Fruit fly (Drosophila melanogaster) whole organism, embryonic: ENCODE results near the gene mRpL16.
A peak's percentile ranks its signal among the peaks of the same experiment; 100 is the strongest.

ENCODE experiments used
- CG10462 ChIP-seq: fragments of 200-800 bp; sonication (Bioruptor generic); optimal IDR thresholded peaks from 2 replicates; lab custom pipeline; 2016; ENCODE audit warnings: missing biosample characterization, missing genetic modification characterization
- CG10979 ChIP-seq: fragments of 200-800 bp; sonication (Bioruptor generic); optimal IDR thresholded peaks from 2 replicates; lab custom pipeline; 2018; ENCODE audit warnings: missing biosample characterization, mild to moderate bottlenecking, missing genetic modification characterization, moderate library complexity
- CG11085 ChIP-seq: fragments of 200-800 bp; sonication (Bioruptor generic); IDR thresholded peaks from 2 replicates; pipeline ENCODE4 v1.3.6; 2022; ENCODE audit warnings: missing biosample characterization, missing genetic modification characterization
- CG11093 ChIP-seq: fragments of 200-800 bp; sonication (Bioruptor generic); IDR thresholded peaks from 3 replicates; pipeline ENCODE4 v1.3.6; 2022; ENCODE audit warnings: missing biosample characterization, missing genetic modification characterization
- CG11456 ChIP-seq: fragments of 200-800 bp; sonication (Bioruptor generic); IDR thresholded peaks from 3 replicates; pipeline ENCODE4 v1.3.6; 2022; ENCODE audit warnings: missing biosample characterization, missing genetic modification characterization
- CG13123 ChIP-seq: fragments of 200-800 bp; sonication (Bioruptor generic); optimal IDR thresholded peaks from 2 replicates; lab custom pipeline; 2016; ENCODE audit warnings: missing biosample characterization, missing genetic modification characterization
- CG14710 ChIP-seq: fragments of 200-800 bp; sonication (Bioruptor generic); optimal IDR thresholded peaks from 3 replicates; lab custom pipeline; 2019; ENCODE audit warnings: missing biosample characterization, mild to moderate bottlenecking, missing genetic modification characterization, moderate library complexity
- CG1529 ChIP-seq: fragments of 200-800 bp; sonication (Bioruptor generic); optimal IDR thresholded peaks from 3 replicates; lab custom pipeline; 2018; ENCODE audit warnings: missing biosample characterization, missing genetic modification characterization
- CG15479 ChIP-seq: fragments of 200-800 bp; sonication (Bioruptor generic); optimal IDR thresholded peaks from 3 replicates; lab custom pipeline; 2019; ENCODE audit warnings: missing biosample characterization, mild to moderate bottlenecking, missing genetic modification characterization, moderate library complexity
- CG1603 ChIP-seq: fragments of 200-800 bp; sonication (Bioruptor generic); optimal IDR thresholded peaks from 2 replicates; lab custom pipeline; 2019; ENCODE audit warnings: missing biosample characterization, mild to moderate bottlenecking, missing genetic modification characterization, moderate library complexity
- CG17361 ChIP-seq: fragments of 200-800 bp; sonication (Bioruptor generic); IDR thresholded peaks from 3 replicates; pipeline ENCODE4 v1.3.6; 2022; ENCODE audit warnings: missing biosample characterization, missing genetic modification characterization
- CG17802 ChIP-seq: fragments of 200-800 bp; sonication (Bioruptor generic); optimal IDR thresholded peaks from 2 replicates; lab custom pipeline; 2018; ENCODE audit warnings: missing biosample characterization, mild to moderate bottlenecking, missing genetic modification characterization, moderate library complexity
- CG2199 ChIP-seq: fragments of 200-800 bp; sonication (Bioruptor generic); IDR thresholded peaks from 3 replicates; pipeline ENCODE4 v1.3.6; 2022; ENCODE audit warnings: missing biosample characterization, missing genetic modification characterization
- CG3726 ChIP-seq: fragments of 200-800 bp; sonication (Bioruptor generic); IDR thresholded peaks from 3 replicates; pipeline ENCODE4, ENCODE4 v1.3.6; 2022; ENCODE audit warnings: missing biosample characterization, missing genetic modification characterization
- CG3847 ChIP-seq: fragments of 200-800 bp; sonication (Bioruptor generic); IDR thresholded peaks from 2 replicates; pipeline ENCODE4 v1.3.6; 2022; ENCODE audit warnings: missing biosample characterization, missing genetic modification characterization
- CG4404 ChIP-seq: fragments of 200-800 bp; sonication (Bioruptor generic); IDR thresholded peaks from 2 replicates; pipeline ENCODE4 v1.3.6; 2022; ENCODE audit warnings: missing biosample characterization, missing genetic modification characterization
- CG4617 ChIP-seq: fragments of 200-800 bp; sonication (Bioruptor generic); optimal IDR thresholded peaks from 3 replicates; lab custom pipeline; 2016; ENCODE audit warnings: missing biosample characterization, missing genetic modification characterization, borderline replicate concordance
- CG5245 ChIP-seq: fragments of 200-800 bp; sonication (Bioruptor generic); optimal IDR thresholded peaks from 3 replicates; lab custom pipeline; 2016; ENCODE audit warnings: missing biosample characterization, missing genetic modification characterization
- CG9215 ChIP-seq: fragments of 200-800 bp; sonication (Bioruptor generic); IDR thresholded peaks from 2 replicates; pipeline ENCODE4 v1.3.6; 2022; ENCODE audit warnings: missing biosample characterization, missing genetic modification characterization
- D ChIP-seq, 2 experiments: fragments of 200-800 bp in 1 of 2; fragments of >200 bp in 1 of 2; sonication (Bioruptor generic) in 1 of 2; optimal IDR thresholded peaks; 2 replicates in 1 of 2; 3 replicates in 1 of 2; lab custom pipeline; 2017; ENCODE audit warnings: mild to moderate bottlenecking in 1 of 2, missing biosample characterization in 1 of 2, missing genetic modification characterization in 1 of 2, missing genetic modification reagents in 1 of 2
- D19A ChIP-seq: fragments of 200-800 bp; optimal IDR thresholded peaks from 3 replicates; lab custom pipeline; 2019; ENCODE audit warnings: missing biosample characterization, mild to moderate bottlenecking, missing genetic modification characterization, moderate library complexity
- Doc3 ChIP-seq: fragments of 200-800 bp; sonication (Bioruptor generic); IDR thresholded peaks from 3 replicates; pipeline ENCODE4 v1.3.6; 2022; ENCODE audit warnings: missing biosample characterization, missing genetic modification characterization; ENCODE audit not compliant: partially characterized antibody
- Dp ChIP-seq: fragments of 200-800 bp; sonication (Bioruptor generic); optimal IDR thresholded peaks from 2 replicates; lab custom pipeline; 2018; ENCODE audit warnings: missing biosample characterization, mild to moderate bottlenecking, missing genetic modification characterization, moderate library complexity
- Ets97D ChIP-seq: fragments of 200-800 bp; sonication (Bioruptor generic); optimal IDR thresholded peaks from 3 replicates; lab custom pipeline; 2016; ENCODE audit warnings: missing biosample characterization, missing genetic modification characterization
- Jarid2 ChIP-seq: fragments of 200-800 bp; sonication (Bioruptor generic); optimal IDR thresholded peaks from 3 replicates; lab custom pipeline; 2017; ENCODE audit warnings: mild to moderate bottlenecking, missing biosample characterization, missing genetic modification reagents, missing genetic modification characterization
- Taf1 ChIP-seq: fragments of 200-800 bp; sonication (Bioruptor generic); IDR thresholded peaks from 2 replicates; pipeline ENCODE4 v1.3.6; 2022; ENCODE audit warnings: missing biosample characterization, missing genetic modification characterization
- Trl ChIP-seq, 3 experiments: fragments of >200 bp in 2 of 3; fragments of 200-800 bp in 1 of 3; sonication (Bioruptor generic) in 1 of 3; optimal IDR thresholded peaks; 2 replicates in 1 of 3; 3 replicates in 2 of 3; lab custom pipeline; 2016 to 2017; ENCODE audit warnings: missing biosample characterization in 1 of 3, missing genetic modification characterization in 1 of 3
- az2 ChIP-seq: fragments of 200-800 bp; sonication (Bioruptor generic); optimal IDR thresholded peaks from 3 replicates; lab custom pipeline; 2016; ENCODE audit warnings: missing biosample characterization, missing genetic modification characterization
- crc ChIP-seq: fragments of 200-800 bp; sonication (Bioruptor generic); optimal IDR thresholded peaks from 2 replicates; lab custom pipeline; 2016; ENCODE audit warnings: missing biosample characterization, missing genetic modification characterization
- gt ChIP-seq: fragments of 200-800 bp; sonication (Bioruptor generic); IDR thresholded peaks from 2 replicates; pipeline ENCODE4 v1.3.6; 2022; ENCODE audit warnings: missing biosample characterization, missing genetic modification characterization
- hb ChIP-seq: fragments of 200-800 bp; sonication (Bioruptor generic); IDR thresholded peaks from 3 replicates; pipeline ENCODE4 v1.3.6; 2022; ENCODE audit warnings: missing biosample characterization, missing genetic modification characterization; ENCODE audit not compliant: partially characterized antibody
- hkb ChIP-seq, 2 experiments: fragments of 200-800 bp in 1 of 2; fragments of >200 bp in 1 of 2; sonication (Bioruptor generic) in 1 of 2; IDR thresholded peaks in 1 of 2; optimal IDR thresholded peaks in 1 of 2; 2 replicates each; pipeline versions ENCODE4 v1.3.6 to Lab custom; 2017 to 2022; ENCODE audit warnings: missing biosample characterization in 1 of 2, missing genetic modification characterization in 1 of 2
- lbe ChIP-seq: fragments of 200-800 bp; sonication (Bioruptor generic); optimal IDR thresholded peaks from 2 replicates; lab custom pipeline; 2016; ENCODE audit warnings: missing biosample characterization, mild to moderate bottlenecking, missing genetic modification characterization
- lilli ChIP-seq: fragments of 200-800 bp; sonication (Bioruptor generic); optimal IDR thresholded peaks from 3 replicates; lab custom pipeline; 2016; ENCODE audit warnings: missing biosample characterization, missing genetic modification characterization
- luna ChIP-seq: fragments of 200-800 bp; sonication (Bioruptor generic); optimal IDR thresholded peaks from 2 replicates; lab custom pipeline; 2016; ENCODE audit warnings: missing biosample characterization, missing genetic modification characterization
- mld ChIP-seq: fragments of 200-800 bp; sonication (Bioruptor generic); IDR thresholded peaks from 3 replicates; pipeline ENCODE4 v1.3.6; 2022; ENCODE audit warnings: missing biosample characterization, missing genetic modification characterization; ENCODE audit not compliant: partially characterized antibody
- onecut ChIP-seq: fragments of 200-800 bp; sonication (Bioruptor generic); IDR thresholded peaks from 2 replicates; pipeline ENCODE4 v1.3.6; 2022; ENCODE audit warnings: missing biosample characterization, missing genetic modification characterization
- sc ChIP-seq, 3 experiments: fragments of >200 bp in 2 of 3; fragments of 200-800 bp in 1 of 3; sonication (Bioruptor generic) in 1 of 3; optimal IDR thresholded peaks; 2 replicates in 2 of 3; 3 replicates in 1 of 3; lab custom pipeline; 2017; ENCODE audit warnings: mild to moderate bottlenecking in 1 of 3, missing biosample characterization in 1 of 3, missing genetic modification characterization in 1 of 3, missing genetic modification reagents in 1 of 3
- sd ChIP-seq: fragments of 200-800 bp; sonication (Bioruptor generic); optimal IDR thresholded peaks from 3 replicates; lab custom pipeline; 2018; ENCODE audit warnings: missing biosample characterization, mild to moderate bottlenecking, missing genetic modification characterization, moderate library complexity
- sim ChIP-seq: fragments of 200-800 bp; sonication (Bioruptor generic); IDR thresholded peaks from 2 replicates; pipeline ENCODE4 v1.3.6; 2022; ENCODE audit warnings: missing biosample characterization, missing genetic modification characterization
- sob ChIP-seq: fragments of 200-800 bp; sonication (Bioruptor generic); IDR thresholded peaks from 2 replicates; pipeline ENCODE4 v1.3.6; 2022; ENCODE audit warnings: missing biosample characterization, missing genetic modification characterization
- ssp ChIP-seq: fragments of 200-800 bp; sonication (Bioruptor generic); IDR thresholded peaks from 2 replicates; pipeline ENCODE4 v1.3.6; 2022; ENCODE audit warnings: missing biosample characterization, missing genetic modification characterization
- usp ChIP-seq: fragments of >200 bp; optimal IDR thresholded peaks from 2 replicates; lab custom pipeline; 2017; ENCODE audit warnings: missing biosample characterization, missing genetic modification characterization
- wor ChIP-seq: fragments of 200-800 bp; sonication (Bioruptor generic); IDR thresholded peaks from 2 replicates; pipeline ENCODE4 v1.3.6; 2022; ENCODE audit warnings: missing biosample characterization, missing genetic modification characterization
- zf30C ChIP-seq: fragments of 200-800 bp; sonication (Bioruptor generic); optimal IDR thresholded peaks from 3 replicates; lab custom pipeline; 2018; ENCODE audit warnings: missing biosample characterization, mild to moderate bottlenecking, missing genetic modification characterization

The mRpL16 gene

dm6 chrX:1907727-1908264, 17.7 kb downstream of the mRpL16 start, which contains the start of gene mip130 (continued):
- no peak for TF ChIP-seq usp (GFP tag; lab: Kevin White, UChicago)
- TF ChIP-seq Dp (GFP tag; lab: Kevin White, UChicago) = peak; percentile 33
- no peak for TF ChIP-seq sim (GFP tag; lab: Robert Waterston, UW)
- no peak for TF ChIP-seq sc (optimal IDR thresholded peaks at IDR 0.05; lab: Kevin White, UChicago)
- TF ChIP-seq sc (GFP tag; optimal IDR thresholded peaks at IDR 0.05; lab: Kevin White, UChicago) = no peak
- peak; percentile 32 for TF ChIP-seq CG14710
- no peak for TF ChIP-seq onecut (GFP tag; lab: Robert Waterston, UW)
- TF ChIP-seq CG3726 = no peak
- peak; percentile 36 for TF ChIP-seq CG10979 (tag; lab: Kevin White, UChicago)
- peak; percentile 64; the same call in 1 of the 2 replicates for TF ChIP-seq sob (GFP tag; lab: Robert Waterston, UW)
- TF ChIP-seq CG15479 = no peak
- TF ChIP-seq wor = no peak
- TF ChIP-seq Trl (optimal IDR thresholded peaks at IDR 0.05; lab: Kevin White, UChicago) = no peak
- TF ChIP-seq Trl (GFP tag; optimal IDR thresholded peaks at IDR 0.05; lab: Kevin White, UChicago) = peak; percentile 55
- TF ChIP-seq CG4404 (GFP tag; lab: Robert Waterston, UW) = peak; percentile 8; the same call in 1 of the 2 replicates
- TF ChIP-seq zf30C = no peak
- no peak for TF ChIP-seq CG10462 (GFP tag; lab: Kevin White, UChicago)
- 0 out of 2 replicates have a peak, but pooled peaks have one; percentile 32 for TF ChIP-seq CG9215 (GFP tag; lab: Robert Waterston, UW)
- TF ChIP-seq CG2199 (GFP tag; lab: Robert Waterston, UW) = no peak
- peak; percentile 31; the same call in 1 of the 2 replicates for TF ChIP-seq CG3847 (GFP tag; lab: Robert Waterston, UW)
- peak; percentile 42; the same call in 1 of the 2 replicates for TF ChIP-seq ssp (GFP tag; lab: Robert Waterston, UW)
- TF ChIP-seq sd (tag; lab: Kevin White, UChicago) = peak; percentile 40
- no peak for TF ChIP-seq Jarid2 (GFP tag; lab: Kevin White, UChicago)
- TF ChIP-seq Ets97D (GFP tag; lab: Kevin White, UChicago) = peak; percentile 24
- TF ChIP-seq crc = peak; percentile 2
- TF ChIP-seq hb (GFP tag; lab: Robert Waterston, UW) = 0 out of 3 replicates have a peak, but pooled peaks have one; percentile 50
- TF ChIP-seq lbe = no peak
- peak; percentile 54; the same call in 1 of the 3 replicates for TF ChIP-seq CG11456 (GFP tag; lab: Robert Waterston, UW)
- peak; percentile 35; the same call in 1 of the 3 replicates for TF ChIP-seq CG11093
- TF ChIP-seq luna (GFP tag; lab: Kevin White, UChicago) = no peak
- TF ChIP-seq hkb (optimal IDR thresholded peaks at IDR 0.05; lab: Kevin White, UChicago) = peak; percentile 56
- peak; percentile 63; the same call in 1 of the 2 replicates for TF ChIP-seq hkb (GFP tag; IDR thresholded peaks at IDR 0.05; lab: Robert Waterston, UW)
- TF ChIP-seq D (optimal IDR thresholded peaks at IDR 0.05; lab: Kevin White, UChicago) = no peak
- TF ChIP-seq D (GFP tag; optimal IDR thresholded peaks at IDR 0.05; lab: Kevin White, UChicago) = no peak
- TF ChIP-seq Taf1 = no peak
- peak; percentile 56 for TF ChIP-seq Doc3
- no peak for TF ChIP-seq az2 (GFP tag; lab: Kevin White, UChicago)
- TF ChIP-seq CG1529 (GFP tag; lab: Kevin White, UChicago) = no peak
- TF ChIP-seq gt (GFP tag; lab: Robert Waterston, UW) = no peak
- TF ChIP-seq CG1603 (tag; lab: Kevin White, UChicago) = peak; percentile 50
- TF ChIP-seq lilli (GFP tag; lab: Kevin White, UChicago) = peak; percentile 11
- no peak for TF ChIP-seq CG5245 (GFP tag; lab: Kevin White, UChicago)
- peak; percentile 46 for TF ChIP-seq CG4617 (GFP tag; lab: Kevin White, UChicago)
- TF ChIP-seq CG13123 (GFP tag; lab: Kevin White, UChicago) = no peak
- no peak for TF ChIP-seq CG17802 (tag; lab: Kevin White, UChicago)
- TF ChIP-seq CG17361 = no peak; the same call in 1 of the 3 replicates
- TF ChIP-seq mld (GFP tag; lab: Robert Waterston, UW) = 0 out of 3 replicates have a peak, but pooled peaks have one; percentile 46
- TF ChIP-seq CG11085 = no peak
- peak; percentile 91 for TF ChIP-seq D19A
